Fruit fly (Drosophila melanogaster) whole organism, embryonic: Measurements from ENCODE around the gene Pex2.

Experiments
- Awh ChIP-seq: fragments of 200-800 bp; sonication (Bioruptor generic); IDR thresholded peaks from 2 replicates; pipeline ENCODE4, ENCODE4 v1.3.6; 2022; ENCODE audit warnings: missing biosample characterization, missing genetic modification characterization
- CG10565 ChIP-seq: fragments of 200-800 bp; sonication (Bioruptor generic); optimal IDR thresholded peaks from 3 replicates; lab custom pipeline; 2016; ENCODE audit warnings: missing biosample characterization, mild to moderate bottlenecking, missing genetic modification characterization
- CG11456 ChIP-seq: fragments of 200-800 bp; sonication (Bioruptor generic); IDR thresholded peaks from 3 replicates; pipeline ENCODE4 v1.3.6; 2022; ENCODE audit warnings: missing biosample characterization, missing genetic modification characterization
- CG15073 ChIP-seq: fragments of 200-800 bp; sonication (Bioruptor generic); optimal IDR thresholded peaks from 2 replicates; lab custom pipeline; 2016; ENCODE audit warnings: missing biosample characterization, missing genetic modification characterization
- CG15601 ChIP-seq: fragments of 200-800 bp; sonication (Bioruptor generic); optimal IDR thresholded peaks from 3 replicates; lab custom pipeline; 2019; ENCODE audit warnings: missing biosample characterization, mild to moderate bottlenecking, missing genetic modification characterization, moderate library complexity
- CG15696 ChIP-seq: fragments of 200-800 bp; sonication (Bioruptor generic); optimal IDR thresholded peaks from 2 replicates; lab custom pipeline; 2019; ENCODE audit warnings: missing biosample characterization, mild to moderate bottlenecking, missing genetic modification characterization, moderate library complexity
- CG16863 ChIP-seq: fragments of 200-800 bp; sonication (Bioruptor generic); optimal IDR thresholded peaks from 3 replicates; lab custom pipeline; 2016; ENCODE audit warnings: missing biosample characterization, missing genetic modification characterization
- CG30403 ChIP-seq: fragments of 200-800 bp; sonication (Bioruptor generic); optimal IDR thresholded peaks from 3 replicates; lab custom pipeline; 2016; ENCODE audit warnings: missing biosample characterization, missing genetic modification characterization
- CG4282 ChIP-seq: fragments of 200-800 bp; sonication (Bioruptor generic); optimal IDR thresholded peaks from 2 replicates; lab custom pipeline; 2016; ENCODE audit warnings: missing biosample characterization, missing genetic modification characterization
- CG4707 ChIP-seq: fragments of 200-800 bp; sonication (Bioruptor generic); optimal IDR thresholded peaks from 2 replicates; lab custom pipeline; 2018; ENCODE audit warnings: missing biosample characterization, mild to moderate bottlenecking, missing genetic modification characterization, moderate library complexity
- CG5180 ChIP-seq: fragments of 200-800 bp; sonication (Bioruptor generic); optimal IDR thresholded peaks from 3 replicates; lab custom pipeline; 2017; ENCODE audit warnings: missing biosample characterization, missing genetic modification characterization, mild to moderate bottlenecking, moderate library complexity, missing genetic modification reagents
- CG6791 ChIP-seq: fragments of 200-800 bp; sonication (Bioruptor generic); IDR thresholded peaks from 3 replicates; pipeline ENCODE4 v1.3.6; 2022; ENCODE audit warnings: missing biosample characterization, missing genetic modification characterization; ENCODE audit not compliant: partially characterized antibody
- CG7987 ChIP-seq: fragments of 200-800 bp; sonication (Bioruptor generic); optimal IDR thresholded peaks from 2 replicates; lab custom pipeline; 2018; ENCODE audit warnings: missing biosample characterization, mild to moderate bottlenecking, missing genetic modification characterization, moderate library complexity
- CG8924 ChIP-seq: fragments of 200-800 bp; optimal IDR thresholded peaks from 3 replicates; lab custom pipeline; 2019; ENCODE audit warnings: missing biosample characterization, mild to moderate bottlenecking, missing genetic modification characterization, moderate library complexity
- CG9817 ChIP-seq: fragments of 200-800 bp; sonication (Bioruptor generic); optimal IDR thresholded peaks from 2 replicates; lab custom pipeline; 2018; ENCODE audit warnings: missing biosample characterization, mild to moderate bottlenecking, missing genetic modification characterization, moderate library complexity
- Doc2 ChIP-seq: fragments of 200-800 bp; sonication (Bioruptor generic); IDR thresholded peaks from 2 replicates; pipeline ENCODE4 v1.3.6; 2022; ENCODE audit warnings: missing biosample characterization, missing genetic modification characterization
- Doc3 ChIP-seq: fragments of 200-800 bp; sonication (Bioruptor generic); IDR thresholded peaks from 3 replicates; pipeline ENCODE4 v1.3.6; 2022; ENCODE audit warnings: missing biosample characterization, missing genetic modification characterization; ENCODE audit not compliant: partially characterized antibody
- Fer2 ChIP-seq: fragments of 200-800 bp; sonication (Bioruptor generic); optimal IDR thresholded peaks from 2 replicates; lab custom pipeline; 2018; ENCODE audit warnings: missing biosample characterization, mild to moderate bottlenecking, missing genetic modification characterization, moderate library complexity
- HHEX ChIP-seq: fragments of 200-800 bp; sonication (Bioruptor generic); optimal IDR thresholded peaks from 3 replicates; lab custom pipeline; 2017; ENCODE audit warnings: missing biosample characterization, mild to moderate bottlenecking, missing genetic modification characterization, missing genetic modification reagents
- HLHmδ ChIP-seq: fragments of 200-800 bp; sonication (Bioruptor generic); optimal IDR thresholded peaks from 2 replicates; lab custom pipeline; 2018; ENCODE audit warnings: missing biosample characterization, mild to moderate bottlenecking, missing genetic modification characterization, moderate library complexity
- Hr3 ChIP-seq: fragments of 200-800 bp; sonication (Bioruptor generic); optimal IDR thresholded peaks from 3 replicates; lab custom pipeline; 2016; ENCODE audit warnings: missing biosample characterization, missing genetic modification characterization
- Hr51 ChIP-seq, 2 experiments: fragments of 200-800 bp; sonication (Bioruptor generic); optimal IDR thresholded peaks; 2 replicates in 1 of 2; 3 replicates in 1 of 2; lab custom pipeline; 2016 to 2018; ENCODE audit warnings: missing biosample characterization in 2 of 2, missing genetic modification characterization in 2 of 2, mild to moderate bottlenecking in 1 of 2, moderate library complexity in 1 of 2
- Lpt ChIP-seq: fragments of >200 bp; optimal IDR thresholded peaks from 2 replicates; lab custom pipeline; 2018; ENCODE audit warnings: missing biosample characterization, missing genetic modification characterization
- Max ChIP-seq: fragments of 200-800 bp; sonication (Bioruptor generic); optimal IDR thresholded peaks from 2 replicates; lab custom pipeline; 2016; ENCODE audit warnings: missing biosample characterization, mild to moderate bottlenecking, missing genetic modification characterization
- Nf-YA ChIP-seq: fragments of 200-800 bp; sonication (Bioruptor generic); IDR thresholded peaks from 2 replicates; pipeline ENCODE4 v1.3.6; 2022; ENCODE audit warnings: missing biosample characterization, missing genetic modification characterization
- Poxn ChIP-seq: fragments of 200-800 bp; sonication (Bioruptor generic); IDR thresholded peaks from 2 replicates; pipeline ENCODE4 v1.3.6; 2022; ENCODE audit warnings: missing biosample characterization, missing genetic modification characterization
- Scr ChIP-seq: fragments of 200-800 bp; sonication (Bioruptor generic); IDR thresholded peaks from 2 replicates; pipeline ENCODE4 v1.3.6; 2022; ENCODE audit warnings: missing biosample characterization, missing genetic modification characterization; ENCODE audit not compliant: partially characterized antibody
- Sin3A ChIP-seq: fragments of >200 bp; optimal IDR thresholded peaks from 2 replicates; lab custom pipeline; 2018
- Sry-β ChIP-seq: fragments of 200-800 bp; sonication (Bioruptor generic); optimal IDR thresholded peaks from 2 replicates; lab custom pipeline; 2018; ENCODE audit warnings: missing biosample characterization, mild to moderate bottlenecking, missing genetic modification characterization, moderate library complexity
- TFAM ChIP-seq: fragments of 200-800 bp; sonication (Bioruptor generic); optimal IDR thresholded peaks from 2 replicates; lab custom pipeline; 2017; ENCODE audit warnings: missing biosample characterization, missing genetic modification characterization, inconsistent platforms
- Xbp1 ChIP-seq: fragments of 200-800 bp; sonication (Bioruptor generic); optimal IDR thresholded peaks from 3 replicates; lab custom pipeline; 2016; ENCODE audit warnings: missing biosample characterization, mild to moderate bottlenecking, missing genetic modification characterization
- al ChIP-seq: fragments of 200-800 bp; sonication (Bioruptor generic); IDR thresholded peaks from 2 replicates; pipeline ENCODE4 v1.3.6; 2022; ENCODE audit warnings: missing biosample characterization, missing genetic modification characterization
- da ChIP-seq: fragments of 200-800 bp; sonication (Bioruptor generic); optimal IDR thresholded peaks from 2 replicates; lab custom pipeline; 2016; ENCODE audit warnings: missing biosample characterization, missing genetic modification characterization
- emc ChIP-seq: fragments of 200-800 bp; sonication (Bioruptor generic); optimal IDR thresholded peaks from 2 replicates; lab custom pipeline; 2016; ENCODE audit warnings: missing biosample characterization, missing genetic modification characterization
- ewg ChIP-seq: fragments of 200-800 bp; sonication (Bioruptor generic); optimal IDR thresholded peaks from 3 replicates; lab custom pipeline; 2017; ENCODE audit warnings: mild to moderate bottlenecking, missing biosample characterization, missing genetic modification reagents, missing genetic modification characterization
- gem ChIP-seq: fragments of 200-800 bp; sonication (Bioruptor generic); optimal IDR thresholded peaks from 2 replicates; lab custom pipeline; 2019; ENCODE audit warnings: missing biosample characterization, mild to moderate bottlenecking, missing genetic modification characterization, moderate library complexity
- hbn ChIP-seq: fragments of 200-800 bp; sonication (Bioruptor generic); IDR thresholded peaks from 2 replicates; pipeline ENCODE4 v1.3.6; 2022; ENCODE audit warnings: missing biosample characterization, missing genetic modification characterization; ENCODE audit not compliant: partially characterized antibody
- inv ChIP-seq: fragments of 200-800 bp; sonication (Bioruptor generic); IDR thresholded peaks from 2 replicates; pipeline ENCODE4 v1.3.6; 2022; ENCODE audit warnings: missing biosample characterization, missing genetic modification characterization; ENCODE audit not compliant: partially characterized antibody
- ken ChIP-seq: fragments of 200-800 bp; sonication (Bioruptor generic); IDR thresholded peaks from 3 replicates; pipeline ENCODE4 v1.3.6; 2022; ENCODE audit warnings: missing biosample characterization, missing genetic modification characterization
- mam ChIP-seq: fragments of 200-800 bp; sonication (Bioruptor generic); optimal IDR thresholded peaks from 3 replicates; lab custom pipeline; 2016; ENCODE audit warnings: missing biosample characterization, missing genetic modification characterization
- onecut ChIP-seq: fragments of 200-800 bp; sonication (Bioruptor generic); IDR thresholded peaks from 2 replicates; pipeline ENCODE4 v1.3.6; 2022; ENCODE audit warnings: missing biosample characterization, missing genetic modification characterization
- sim ChIP-seq: fragments of 200-800 bp; sonication (Bioruptor generic); IDR thresholded peaks from 2 replicates; pipeline ENCODE4 v1.3.6; 2022; ENCODE audit warnings: missing biosample characterization, missing genetic modification characterization
- slou ChIP-seq: fragments of 200-800 bp; sonication (Bioruptor generic); optimal IDR thresholded peaks from 3 replicates; lab custom pipeline; 2016; ENCODE audit warnings: missing biosample characterization, missing genetic modification characterization
- sr ChIP-seq: fragments of 200-800 bp; sonication (Bioruptor generic); IDR thresholded peaks from 3 replicates; pipeline ENCODE4 v1.3.6; 2022; ENCODE audit warnings: missing biosample characterization, missing genetic modification characterization
- tin ChIP-seq: fragments of 200-800 bp; sonication (Bioruptor generic); optimal IDR thresholded peaks from 3 replicates; lab custom pipeline; 2016; ENCODE audit warnings: missing biosample characterization, missing genetic modification characterization
- tll ChIP-seq, 2 experiments: fragments of 200-800 bp in 1 of 2; fragments of >200 bp in 1 of 2; sonication (Bioruptor generic) in 1 of 2; optimal IDR thresholded peaks; 2 replicates each; lab custom pipeline; 2017 to 2019; ENCODE audit warnings: missing biosample characterization in 2 of 2, missing genetic modification characterization in 2 of 2, mild to moderate bottlenecking in 1 of 2, moderate library complexity in 1 of 2
- wor ChIP-seq: fragments of 200-800 bp; sonication (Bioruptor generic); IDR thresholded peaks from 2 replicates; pipeline ENCODE4 v1.3.6; 2022; ENCODE audit warnings: missing biosample characterization, missing genetic modification characterization
- yki ChIP-seq: fragments of >200 bp; optimal IDR thresholded peaks from 3 replicates; lab custom pipeline; 2018
- z ChIP-seq: fragments of 200-800 bp; sonication (Bioruptor generic); IDR thresholded peaks from 3 replicates; pipeline ENCODE4 v1.3.6; 2022; ENCODE audit warnings: missing biosample characterization, missing genetic modification characterization

The Pex2 gene

DNA sequence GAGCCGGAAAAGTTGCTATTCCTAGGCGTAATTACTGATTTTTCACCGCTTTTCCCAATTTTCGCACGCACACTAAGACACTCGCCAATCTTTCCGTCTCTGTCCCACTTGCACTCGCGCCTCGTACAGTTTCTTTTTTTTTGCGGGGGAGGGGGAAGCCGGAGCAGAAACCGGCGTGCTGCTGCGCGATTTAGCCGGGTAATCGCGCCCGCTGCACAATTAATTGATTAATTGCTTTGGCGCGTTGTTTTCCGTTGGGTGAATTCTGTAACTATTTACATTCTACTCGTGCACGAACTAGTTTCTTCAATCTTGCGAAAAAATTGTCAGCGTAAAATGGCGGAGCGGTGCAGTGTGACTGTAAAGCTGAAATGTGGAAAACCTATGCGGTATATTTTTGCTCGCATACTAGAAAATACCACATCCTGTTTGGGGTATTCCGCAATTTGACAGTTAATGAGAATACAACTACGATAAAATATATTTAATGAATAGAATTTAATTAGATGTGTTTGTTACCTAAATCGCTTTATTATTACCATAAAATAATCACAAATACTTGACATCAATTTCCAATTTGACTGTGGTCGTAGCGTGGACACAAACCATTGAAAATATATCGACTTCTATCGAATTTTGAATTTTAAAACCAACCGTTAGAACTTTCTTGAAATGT is 23.6 kb upstream of the Pex2 start, which contains the start of gene Cpsf6 (continued):
- TF ChIP-seq CG15073 (no peak), sim (GFP tag; lab: Robert Waterston, UW) (no peak), tll (GFP tag; optimal IDR thresholded peaks at IDR 0.05; lab: Kevin White, UChicago) (no peak), CG16863 (GFP tag; lab: Kevin White, UChicago) (peak; percentile 17), CG15696 (tag; lab: Kevin White, UChicago) (peak; percentile 74), emc (GFP tag; lab: Kevin White, UChicago) (no peak), Awh (GFP tag; lab: Robert Waterston, UW) (peak; percentile 54; the same call in 1 of the 2 replicates), HLHmδ (no peak), Lpt (GFP tag; lab: Kevin White, UChicago) (no peak), CG10565 (GFP tag; lab: Kevin White, UChicago) (no peak), Doc2 (GFP tag; lab: Robert Waterston, UW) (no peak), inv (no peak; the same call in 1 of the 2 replicates), Poxn (GFP tag; lab: Robert Waterston, UW) (no peak), Sin3A (lab: Kevin White, UChicago) (peak; percentile 83), CG9817 (tag; lab: Kevin White, UChicago) (peak; percentile 75), CG6791 (GFP tag; lab: Robert Waterston, UW) (no peak), Scr (no peak; the same call in 1 of the 2 replicates), z (GFP tag; lab: Robert Waterston, UW) (no peak), Max (GFP tag; lab: Kevin White, UChicago) (peak; percentile 51), da (GFP tag; lab: Kevin White, UChicago) (no peak), CG5180 (GFP tag; lab: Kevin White, UChicago) (no peak), onecut (0 out of 2 replicates have a peak, but pooled peaks have one; percentile 10), CG4707 (no peak), wor (GFP tag; lab: Robert Waterston, UW) (no peak), CG4282 (GFP tag; lab: Kevin White, UChicago) (no peak), CG11456 (GFP tag; lab: Robert Waterston, UW) (peak; percentile 60; the same call in 2 of the 3 replicates), Nf-YA (peak; percentile 32; the same call in 1 of the 2 replicates), tin (GFP tag; lab: Kevin White, UChicago) (peak; percentile 63), yki (lab: Kevin White, UChicago) (no peak), Sry-β (GFP tag; lab: Kevin White, UChicago) (no peak), Fer2 (peak; percentile 27), CG7987 (no peak), mam (GFP tag; lab: Kevin White, UChicago) (peak; percentile 30), sr (0 out of 3 replicates have a peak, but pooled peaks have one; percentile 2), CG8924 (tag; lab: Kevin White, UChicago) (peak; percentile 66), TFAM (GFP tag; lab: Kevin White, UChicago) (no peak), Xbp1 (GFP tag; lab: Kevin White, UChicago) (peak; percentile 64), al (GFP tag; lab: Robert Waterston, UW) (peak; percentile 48; the same call in 1 of the 2 replicates), gem (tag; lab: Kevin White, UChicago) (peak; percentile 79), ken (GFP tag; lab: Robert Waterston, UW) (peak; percentile 43; the same call in 1 of the 3 replicates), HHEX (GFP tag; lab: Kevin White, UChicago) (peak; percentile 22), CG30403 (GFP tag; lab: Kevin White, UChicago) (peak; percentile 70), Hr3 (peak; percentile 49), ewg (GFP tag; lab: Kevin White, UChicago) (peak; percentile 19), Hr51 (GFP tag; optimal IDR thresholded peaks at IDR 0.05; lab: Kevin White, UChicago) (peak; percentile 29 to 72), hbn (no peak), CG15601 (tag; lab: Kevin White, UChicago) (peak; percentile 69), Doc3 (GFP tag; lab: Robert Waterston, UW) (no peak), slou (no peak)
